Worm (Caenorhabditis elegans): Measurements from ENCODE around the gene F58A4.1.

- TF ChIP-seq ama-1 (optimal IDR thresholded peaks at IDR 0.05) (no peak), ztf-4 (tag; optimal IDR thresholded peaks at IDR 0.05) (peak; percentile 3), zag-1 (tag; optimal IDR thresholded peaks at IDR 0.05) (no peak), egl-27 (tag; optimal IDR thresholded peaks at IDR 0.05) (no peak), ceh-16 (tag; optimal IDR thresholded peaks at IDR 0.05) (no peak), lin-13 (GFP tag; optimal IDR thresholded peaks at IDR 0.05) (no peak), nhr-6 (tag; optimal IDR thresholded peaks at IDR 0.05) (no peak), elt-3 (tag; optimal IDR thresholded peaks at IDR 0.05) (no peak)
Measured at ce11 chrIII:9626602-9627001, 28.3 kb downstream of the F58A4.1 start.

All from whole organism, L2 larva.